Worm (Caenorhabditis elegans) whole organism, young adult: Measurements from ENCODE around the gene mlp-1.
A peak's percentile ranks its signal among the peaks of the same experiment; 100 is the strongest.

ENCODE experiments used
- B0035.1 ChIP-seq: sonication (generic microtip); optimal IDR thresholded peaks from 2 replicates; lab custom pipeline; 2016; ENCODE audit warnings: missing genetic modification characterization, mild to moderate bottlenecking, missing compliant biosample characterization, missing genotype, missing genetic modification reagents
- B0336.3 ChIP-seq: fragments of 200-800 bp; sonication (Bioruptor generic); IDR thresholded peaks from 2 replicates; pipeline ENCODE4 v1.3.6; 2022; ENCODE audit warnings: missing genetic modification characterization, missing compliant biosample characterization
- C06A6.2 ChIP-seq: fragments of 200-800 bp; sonication (Bioruptor generic); conservative IDR thresholded peaks from 2 replicates; pipeline ENCODE4 v1.3.6; 2022; ENCODE audit warnings: missing genetic modification characterization, missing compliant biosample characterization
- F10E7.11 ChIP-seq: sonication (generic microtip); optimal IDR thresholded peaks from 2 replicates; lab custom pipeline; 2017; ENCODE audit warnings: mild to moderate bottlenecking, missing genetic modification characterization, moderate library complexity, missing compliant biosample characterization
- Y53G8AR.9 ChIP-seq: fragments of 200-800 bp; sonication (Bioruptor generic); conservative IDR thresholded peaks from 2 replicates; pipeline ENCODE4 v1.3.6; 2022; ENCODE audit warnings: missing genetic modification reagents, missing genetic modification characterization, missing compliant biosample characterization
- Y56A3A.18 ChIP-seq: fragments of 200-800 bp; sonication (Bioruptor generic); IDR thresholded peaks from 2 replicates; pipeline ENCODE4 v1.3.6; 2022; ENCODE audit warnings: missing genetic modification reagents, missing genetic modification characterization, missing compliant biosample characterization
- Y67H2A.10 ChIP-seq: fragments of 200-800 bp; sonication (Bioruptor generic); conservative IDR thresholded peaks from 2 replicates; pipeline ENCODE4 v1.3.6; 2022; ENCODE audit warnings: missing genetic modification reagents, missing genetic modification characterization, missing compliant biosample characterization
- Y79H2A.3 ChIP-seq: fragments of 200-800 bp; sonication (Bioruptor generic); conservative IDR thresholded peaks from 2 replicates; pipeline ENCODE4 v1.3.6; 2022; ENCODE audit warnings: missing genetic modification reagents, missing genetic modification characterization, missing compliant biosample characterization
- athp-1 ChIP-seq: sonication (generic microtip); optimal IDR thresholded peaks from 2 replicates; lab custom pipeline; 2017; ENCODE audit warnings: mild to moderate bottlenecking, missing genetic modification characterization, missing compliant biosample characterization
- cebp-1 ChIP-seq, 2 experiments: fragments of 200-800 bp in 1 of 2; sonication (Bioruptor generic) in 1 of 2; sonication (generic microtip) in 1 of 2; IDR thresholded peaks in 1 of 2; optimal IDR thresholded peaks in 1 of 2; 2 replicates each; pipeline versions ENCODE4 v1.3.6 to Lab custom; 2017 to 2022; ENCODE audit warnings: missing compliant biosample characterization in 2 of 2, missing genetic modification characterization in 2 of 2, mild to moderate bottlenecking in 1 of 2, missing genetic modification reagents in 1 of 2, moderate library complexity in 1 of 2
- ceh-58 ChIP-seq: fragments of 200-800 bp; sonication (Bioruptor generic); IDR thresholded peaks from 2 replicates; pipeline ENCODE4 v1.3.6; 2022; ENCODE audit warnings: missing genetic modification characterization, missing compliant biosample characterization
- chd-7 ChIP-seq: sonication (generic microtip); optimal IDR thresholded peaks from 2 replicates; lab custom pipeline; 2016; ENCODE audit warnings: mild to moderate bottlenecking, missing genetic modification characterization, moderate library complexity, missing compliant biosample characterization
- dox-1 ChIP-seq: fragments of 200-800 bp; sonication (Bioruptor generic); IDR thresholded peaks from 2 replicates; pipeline ENCODE4 v1.3.6; 2022; ENCODE audit warnings: missing genetic modification reagents, missing genetic modification characterization, missing compliant biosample characterization
- egrh-3 ChIP-seq: fragments of 200-800 bp; sonication (Bioruptor generic); IDR thresholded peaks from 2 replicates; pipeline ENCODE4 v1.3.6; 2022; ENCODE audit warnings: missing genetic modification reagents, missing genetic modification characterization, missing compliant biosample characterization
- ekl-4 ChIP-seq: fragments of 200-800 bp; sonication (Bioruptor generic); IDR thresholded peaks from 2 replicates; pipeline ENCODE4 v1.3.6; 2022; ENCODE audit warnings: missing genetic modification reagents, missing genetic modification characterization, missing compliant biosample characterization
- him-1 ChIP-seq: sonication (generic microtip); optimal IDR thresholded peaks from 2 replicates; lab custom pipeline; 2016; ENCODE audit warnings: missing genotype, missing genetic modification reagents, missing genetic modification characterization, missing compliant biosample characterization
- let-526 ChIP-seq: fragments of 200-800 bp; sonication (Bioruptor generic); IDR thresholded peaks from 2 replicates; pipeline ENCODE4 v1.3.6; 2022; ENCODE audit warnings: missing genetic modification reagents, missing genetic modification characterization, missing compliant biosample characterization
- let-607 ChIP-seq, 2 experiments: fragments of 200-800 bp in 1 of 2; sonication (Bioruptor generic) in 1 of 2; sonication (generic microtip) in 1 of 2; optimal IDR thresholded peaks; 2 replicates each; lab custom pipeline; 2016 to 2018; ENCODE audit warnings: mild to moderate bottlenecking in 2 of 2, missing compliant biosample characterization in 2 of 2, missing genetic modification characterization in 2 of 2, moderate library complexity in 2 of 2, missing genotype in 1 of 2
- lin-26 ChIP-seq: fragments of 200-800 bp; sonication (Bioruptor generic); IDR thresholded peaks from 2 replicates; pipeline ENCODE4 v1.3.6; 2022; ENCODE audit warnings: missing genetic modification reagents, missing genetic modification characterization, missing compliant biosample characterization
- lin-35 ChIP-seq, 3 experiments: fragments of 150-350 bp in 2 of 3; sonication (generic microtip) in 1 of 3; optimal IDR thresholded peaks; 2 replicates each; lab custom pipeline; 2014 to 2018; ENCODE audit warnings: missing biosample characterization in 3 of 3, missing genetic modification characterization in 3 of 3, missing genetic modification reagents in 3 of 3
- lin-54 ChIP-seq: fragments of 200-800 bp; sonication (Bioruptor generic); optimal IDR thresholded peaks from 2 replicates; lab custom pipeline; 2018; ENCODE audit warnings: mild to moderate bottlenecking, missing genetic modification characterization, missing compliant biosample characterization
- lir-1 ChIP-seq: fragments of 200-800 bp; sonication (Bioruptor generic); conservative IDR thresholded peaks from 2 replicates; pipeline ENCODE4 v1.3.6; 2022; ENCODE audit warnings: missing genetic modification reagents, missing genetic modification characterization, missing compliant biosample characterization
- madf-10 ChIP-seq: sonication (generic microtip); optimal IDR thresholded peaks from 2 replicates; lab custom pipeline; 2016; ENCODE audit warnings: mild to moderate bottlenecking, missing genetic modification characterization, missing compliant biosample characterization
- madf-3 ChIP-seq: fragments of 200-800 bp; sonication (Bioruptor generic); IDR thresholded peaks from 2 replicates; pipeline ENCODE4 v1.3.6; 2022; ENCODE audit warnings: missing genetic modification reagents, missing genetic modification characterization, missing compliant biosample characterization
- madf-6 ChIP-seq: fragments of 200-800 bp; sonication (Bioruptor generic); IDR thresholded peaks from 2 replicates; pipeline ENCODE4 v1.3.6; 2022; ENCODE audit warnings: missing genetic modification reagents, missing genetic modification characterization, missing compliant biosample characterization
- pbrm-1 ChIP-seq: fragments of 200-800 bp; sonication (Bioruptor generic); IDR thresholded peaks from 2 replicates; pipeline ENCODE4 v1.3.6; 2022; ENCODE audit warnings: missing genetic modification reagents, missing genetic modification characterization, missing compliant biosample characterization
- pha-4 ChIP-seq: fragments of 150-350 bp; sonication (generic microtip); optimal IDR thresholded peaks from 2 replicates; lab custom pipeline; 2014; ENCODE audit warnings: missing biosample characterization, missing genetic modification reagents, missing genetic modification characterization
- rec-8 ChIP-seq, 2 experiments: sonication (generic microtip); optimal IDR thresholded peaks; 2 replicates each; lab custom pipeline; 2016; ENCODE audit warnings: mild to moderate bottlenecking in 2 of 2, missing genetic modification characterization in 2 of 2, missing genetic modification reagents in 2 of 2, missing genotype in 2 of 2, missing biosample characterization in 1 of 2, missing compliant biosample characterization in 1 of 2, moderate library complexity in 1 of 2
- sea-2 ChIP-seq: fragments of 200-800 bp; sonication (Bioruptor generic); IDR thresholded peaks from 2 replicates; pipeline ENCODE4 v1.3.6; 2022; ENCODE audit warnings: missing genetic modification characterization, missing compliant biosample characterization
- snpc-3.4 ChIP-seq: sonication (generic microtip); optimal IDR thresholded peaks from 2 replicates; lab custom pipeline; 2017; ENCODE audit warnings: missing genetic modification characterization, mild to moderate bottlenecking, missing compliant biosample characterization, antibody characterized with exemption, moderate library complexity, missing genotype, missing genetic modification reagents
- somi-1 ChIP-seq: fragments of 200-800 bp; sonication (Bioruptor generic); optimal IDR thresholded peaks from 2 replicates; lab custom pipeline; 2018; ENCODE audit warnings: mild to moderate bottlenecking, missing genetic modification characterization, missing compliant biosample characterization
- tlf-1 ChIP-seq: fragments of 200-800 bp; sonication (Bioruptor generic); optimal IDR thresholded peaks from 2 replicates; lab custom pipeline; 2018; ENCODE audit warnings: mild to moderate bottlenecking, missing genetic modification characterization, missing compliant biosample characterization
- unc-130 ChIP-seq: sonication (generic microtip); optimal IDR thresholded peaks from 2 replicates; lab custom pipeline; 2016; ENCODE audit warnings: missing genetic modification reagents, missing genetic modification characterization, missing compliant biosample characterization
- ztf-18 ChIP-seq: sonication (generic microtip); optimal IDR thresholded peaks from 2 replicates; lab custom pipeline; 2016; ENCODE audit warnings: missing genotype, mild to moderate bottlenecking, missing genetic modification characterization, missing compliant biosample characterization

Gene mlp-1

DNA sequence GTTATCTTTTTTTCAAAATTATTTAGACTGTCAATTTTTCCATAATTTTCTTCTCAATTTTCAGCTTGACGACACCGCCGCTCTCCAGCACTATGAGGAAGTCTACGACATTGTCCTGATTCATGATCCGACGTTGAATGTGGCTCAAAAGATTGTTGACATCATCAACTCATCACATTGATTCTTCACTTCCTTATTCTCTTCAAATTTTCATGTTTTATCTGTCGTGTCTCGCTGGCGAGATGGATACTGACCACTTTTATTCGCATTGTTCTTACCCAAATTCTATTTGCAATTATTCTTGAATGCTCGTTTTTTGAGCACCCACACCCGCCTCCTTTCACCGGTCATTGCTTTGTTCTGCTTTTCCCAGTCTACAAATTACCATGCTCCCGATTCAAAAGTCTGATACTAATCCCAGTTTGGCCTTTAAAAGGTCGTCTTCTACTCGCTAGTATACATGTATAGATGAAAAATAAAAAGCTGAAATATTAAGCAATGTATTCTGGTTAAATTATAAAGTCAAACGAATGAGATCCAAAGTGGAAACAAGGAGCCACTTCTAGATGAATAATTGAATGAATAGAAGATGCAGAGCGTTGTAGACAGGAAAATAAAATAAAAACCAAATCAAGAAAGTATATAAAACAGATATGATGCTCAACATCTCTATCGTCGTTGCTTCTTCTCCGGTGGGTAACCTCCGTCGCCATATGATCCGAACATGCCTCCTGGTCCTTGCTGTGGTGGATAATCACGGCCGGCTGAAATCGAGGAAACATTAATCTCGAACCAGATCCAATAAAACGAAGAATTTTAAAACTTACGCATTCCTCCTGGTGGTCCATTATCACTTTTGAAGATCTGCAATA is 21.6 kb downstream of the mlp-1 start (continued):
- TF ChIP-seq cebp-1 (GFP tag; IDR thresholded peaks at IDR 0.05; lab: Robert Waterston, UW) (no peak), cebp-1 (tag; optimal IDR thresholded peaks at IDR 0.05; lab: Kevin White, UChicago) (peak; percentile 35), lir-1 (GFP tag; lab: Robert Waterston, UW) (no peak), madf-6 (GFP tag; lab: Robert Waterston, UW) (0 out of 2 replicates have a peak, but pooled peaks have one; percentile 23), him-1 (tag; lab: Kevin White, UChicago) (peak; percentile 76), egrh-3 (GFP tag; lab: Robert Waterston, UW) (no peak), athp-1 (tag; lab: Kevin White, UChicago) (peak; percentile 31), pbrm-1 (no peak), snpc-3.4 (no peak), B0035.1 (tag; lab: Kevin White, UChicago) (peak; percentile 23), lin-54 (GFP tag; lab: Kevin White, UChicago) (peak; percentile 33), let-526 (GFP tag; lab: Robert Waterston, UW) (no peak), dox-1 (peak; percentile 35; the same call in 1 of the 2 replicates), madf-3 (GFP tag; lab: Robert Waterston, UW) (0 out of 2 replicates have a peak, but pooled peaks have one; percentile 30), chd-7 (tag; lab: Kevin White, UChicago) (no peak), let-607 (tag; optimal IDR thresholded peaks at IDR 0.05; lab: Kevin White, UChicago) (no peak), ceh-58 (GFP tag; lab: Robert Waterston, UW) (0 out of 2 replicates have a peak, but pooled peaks have one; percentile 62), lin-26 (peak; percentile 38; the same call in 1 of the 2 replicates), sea-2 (GFP tag; lab: Robert Waterston, UW) (no peak), madf-10 (tag; lab: Kevin White, UChicago) (peak; percentile 2), pha-4 (no peak), Y67H2A.10 (GFP tag; lab: Robert Waterston, UW) (no peak), C06A6.2 (GFP tag; lab: Robert Waterston, UW) (no peak), lin-35 (GFP tag; optimal IDR thresholded peaks at IDR 0.05; lab: Kevin White, UChicago) (peak in 1 of 3 experiments; percentile 52), ekl-4 (GFP tag; lab: Robert Waterston, UW) (peak; percentile 7; the same call in 1 of the 2 replicates), somi-1 (GFP tag; lab: Kevin White, UChicago) (peak; percentile 11), Y79H2A.3 (GFP tag; lab: Robert Waterston, UW) (0 out of 2 replicates have a peak, but pooled peaks have one; percentile 49), Y56A3A.18 (0 out of 2 replicates have a peak, but pooled peaks have one; percentile 74), tlf-1 (GFP tag; lab: Kevin White, UChicago) (peak; percentile 43), Y53G8AR.9 (peak; percentile 63), rec-8 (tag; optimal IDR thresholded peaks at IDR 0.05; lab: Kevin White, UChicago) (peak; percentile 7 to 29), unc-130 (no peak), ztf-18 (no peak), F10E7.11 (tag; lab: Kevin White, UChicago) (peak; percentile 21), B0336.3 (peak; percentile 66)
